Fruit fly (Drosophila melanogaster): ENCODE measurements around the gene Nup133.

Gene Nup133

DNA sequence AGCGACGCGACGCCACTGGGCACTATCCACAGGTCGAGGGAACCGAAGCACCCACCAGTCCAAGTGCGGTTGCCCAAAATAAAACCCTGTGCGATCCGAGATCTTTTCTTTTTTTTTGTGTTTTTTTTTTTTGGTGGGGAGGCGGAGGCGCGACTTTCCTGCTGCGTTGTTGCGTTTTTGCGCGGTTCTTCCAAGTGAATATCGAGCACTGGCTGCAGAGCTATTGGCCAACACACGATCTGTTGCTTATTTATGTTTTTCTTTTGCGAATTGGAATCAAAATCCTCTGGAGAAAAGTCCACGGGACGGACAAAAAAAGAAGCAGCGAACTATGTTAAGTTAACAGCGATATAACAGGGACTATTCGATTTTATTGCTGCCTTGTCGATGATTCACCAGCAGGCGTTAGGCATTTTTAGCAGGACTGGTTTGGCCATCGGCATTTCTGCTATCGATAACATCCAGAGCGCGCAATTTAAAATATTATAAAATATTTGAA, 30.4 kb downstream of the Nup133 start, which contains the start of gene wge (continued):
- TF ChIP-seq Sox15 (GFP tag; optimal IDR thresholded peaks at IDR 0.05) (no peak), Sox14 (GFP tag; optimal IDR thresholded peaks at IDR 0.05) (peak; percentile 32), CG3919 (GFP tag; optimal IDR thresholded peaks at IDR 0.05) (peak; percentile 52), Hr38 (GFP tag; optimal IDR thresholded peaks at IDR 0.05) (no peak), CG11762 (GFP tag; optimal IDR thresholded peaks at IDR 0.05; ENCODE audit: insufficient read depth) (peak; percentile 21), CG32006 (GFP tag; optimal IDR thresholded peaks at IDR 0.05) (peak; percentile 77), Gug (GFP tag; IDR thresholded peaks at IDR 0.05) (peak; percentile 69), CG1621 (tag; optimal IDR thresholded peaks at IDR 0.05) (peak; percentile 78), pdm3 (GFP tag; optimal IDR thresholded peaks at IDR 0.05) (no peak), lz (GFP tag; optimal IDR thresholded peaks at IDR 0.05) (peak; percentile 1), CG6808 (GFP tag; optimal IDR thresholded peaks at IDR 0.05) (peak; percentile 93), CG34406 (GFP tag; optimal IDR thresholded peaks at IDR 0.05) (peak; percentile 46), CG15336 (GFP tag; IDR thresholded peaks at IDR 0.05) (peak; percentile 78), OdsH (GFP tag; optimal IDR thresholded peaks at IDR 0.05) (no peak), CG8319 (GFP tag; optimal IDR thresholded peaks at IDR 0.05) (peak; percentile 24), dac (GFP tag; optimal IDR thresholded peaks at IDR 0.05) (peak; percentile 27), CG7368 (GFP tag; optimal IDR thresholded peaks at IDR 0.05) (peak; percentile 23), topi (GFP tag; optimal IDR thresholded peaks at IDR 0.05) (peak; percentile 32), fd85E (GFP tag; optimal IDR thresholded peaks at IDR 0.05) (no peak), CG31627 (GFP tag; optimal IDR thresholded peaks at IDR 0.05) (no peak), Eip78C (GFP tag) (peak; percentile 20), fkh (GFP tag; optimal IDR thresholded peaks at IDR 0.05) (no peak), vri (GFP tag; optimal IDR thresholded peaks at IDR 0.05) (peak; percentile 37), Ets21C (GFP tag; optimal IDR thresholded peaks at IDR 0.05) (no peak), Lpt (GFP tag; optimal IDR thresholded peaks at IDR 0.05) (peak; percentile 65), achi (GFP tag; optimal IDR thresholded peaks at IDR 0.05) (peak; percentile 47), Hr4 (GFP tag; optimal IDR thresholded peaks at IDR 0.05) (no peak), cyc (GFP tag; optimal IDR thresholded peaks at IDR 0.05) (no peak), CG16779 (tag; optimal IDR thresholded peaks at IDR 0.05) (peak; percentile 84), Ets96B (tag; optimal IDR thresholded peaks at IDR 0.05) (peak; percentile 64), CG8632 (GFP tag; optimal IDR thresholded peaks at IDR 0.05) (peak; percentile 52)

DNA sequence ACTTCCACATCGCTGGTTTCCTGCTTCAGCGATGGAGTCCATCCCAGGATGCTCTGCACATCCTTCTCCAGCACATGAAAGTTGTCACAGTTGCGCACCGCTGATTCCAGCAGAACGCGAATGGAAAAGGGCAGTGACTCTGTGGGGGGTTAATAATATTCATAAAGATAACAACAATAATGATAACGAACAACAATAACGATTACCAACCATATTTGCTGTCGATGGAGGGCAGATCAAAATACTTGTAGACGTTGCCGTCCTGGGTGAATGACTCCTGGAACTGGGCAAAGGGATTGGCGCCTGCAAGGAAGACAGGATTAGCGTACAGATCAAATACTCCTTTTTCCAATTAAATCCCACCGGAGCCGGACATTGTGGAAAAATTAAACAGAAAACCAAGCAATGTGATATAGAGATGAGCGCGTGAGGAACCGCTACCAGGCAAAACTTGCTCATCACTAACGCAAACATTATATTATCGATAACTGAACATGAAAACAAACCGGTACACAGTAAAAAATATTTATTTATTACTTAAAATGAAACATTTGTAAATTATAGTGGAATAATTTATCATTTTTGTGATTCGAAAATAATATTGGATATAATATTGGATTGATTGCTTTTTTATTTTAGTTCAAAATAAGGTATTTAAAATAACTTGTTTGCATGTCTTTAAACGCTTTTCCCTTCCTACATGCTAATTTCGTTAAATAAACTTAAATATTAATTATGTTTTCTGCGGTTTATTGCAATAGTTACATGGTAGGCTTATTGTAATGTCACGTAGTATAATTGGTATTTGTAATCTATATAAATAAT, 34.0 kb downstream of the Nup133 start, which contains the start of gene Irp-1A:
Irp-1A (minus strand) TSS at position 439 of the 825 bp plus-strand sequence.
- TF ChIP-seq CG10631 (GFP tag; optimal IDR thresholded peaks at IDR 0.05) (peak; percentile 71), CG10669 (GFP tag; optimal IDR thresholded peaks at IDR 0.05) (peak; percentile 46), Ets21C (GFP tag; optimal IDR thresholded peaks at IDR 0.05) (no peak), Smox (GFP tag; optimal IDR thresholded peaks at IDR 0.05) (peak; percentile 62), Sox102F (GFP tag; optimal IDR thresholded peaks at IDR 0.05) (peak; percentile 52), achi (GFP tag; optimal IDR thresholded peaks at IDR 0.05) (peak; percentile 52), Eip93F (GFP tag; optimal IDR thresholded peaks at IDR 0.05) (peak; percentile 10), Sox14 (GFP tag; optimal IDR thresholded peaks at IDR 0.05) (peak; percentile 46), svp (GFP tag) (peak; percentile 97), pdm3 (GFP tag; optimal IDR thresholded peaks at IDR 0.05) (peak; percentile 38), acj6 (GFP tag; optimal IDR thresholded peaks at IDR 0.05) (peak; percentile 51), CG11294 (GFP tag; IDR thresholded peaks at IDR 0.05) (peak; percentile 22; the same call in 1 of the 2 replicates), CG15336 (GFP tag; IDR thresholded peaks at IDR 0.05) (peak; percentile 88), CG8632 (GFP tag; optimal IDR thresholded peaks at IDR 0.05) (peak; percentile 45), CG8319 (GFP tag; optimal IDR thresholded peaks at IDR 0.05) (peak; percentile 2), Gug (GFP tag; IDR thresholded peaks at IDR 0.05) (peak; percentile 66), vri (GFP tag; optimal IDR thresholded peaks at IDR 0.05) (peak; percentile 54), spab (GFP tag; optimal IDR thresholded peaks at IDR 0.05) (no peak), CG32006 (GFP tag; optimal IDR thresholded peaks at IDR 0.05) (peak; percentile 62), salr (GFP tag; optimal IDR thresholded peaks at IDR 0.05) (peak in 1 of 2 experiments; percentile 24), CG1621 (tag; optimal IDR thresholded peaks at IDR 0.05) (no peak), ss (GFP tag; optimal IDR thresholded peaks at IDR 0.05) (peak in 1 of 2 experiments; percentile 44), Blimp-1 (GFP tag; optimal IDR thresholded peaks at IDR 0.05) (no peak), fd59A (GFP tag; optimal IDR thresholded peaks at IDR 0.05) (no peak), fkh (GFP tag; optimal IDR thresholded peaks at IDR 0.05) (peak; percentile 98), CG6163 (GFP tag; IDR thresholded peaks at IDR 0.05) (peak; percentile 41; the same call in 1 of the 3 replicates), CG34406 (GFP tag; optimal IDR thresholded peaks at IDR 0.05) (peak; percentile 71), CG6792 (GFP tag; optimal IDR thresholded peaks at IDR 0.05) (peak; percentile 50), Hr38 (GFP tag; optimal IDR thresholded peaks at IDR 0.05) (no peak), esn (GFP tag; optimal IDR thresholded peaks at IDR 0.05) (peak; percentile 73)

Measured in whole organism, prepupa.